Fruit fly (Drosophila melanogaster): ENCODE results near the gene CG5439.
A peak's percentile ranks its signal among the peaks of the same experiment; 100 is the strongest.

Gene CG5439

DNA sequence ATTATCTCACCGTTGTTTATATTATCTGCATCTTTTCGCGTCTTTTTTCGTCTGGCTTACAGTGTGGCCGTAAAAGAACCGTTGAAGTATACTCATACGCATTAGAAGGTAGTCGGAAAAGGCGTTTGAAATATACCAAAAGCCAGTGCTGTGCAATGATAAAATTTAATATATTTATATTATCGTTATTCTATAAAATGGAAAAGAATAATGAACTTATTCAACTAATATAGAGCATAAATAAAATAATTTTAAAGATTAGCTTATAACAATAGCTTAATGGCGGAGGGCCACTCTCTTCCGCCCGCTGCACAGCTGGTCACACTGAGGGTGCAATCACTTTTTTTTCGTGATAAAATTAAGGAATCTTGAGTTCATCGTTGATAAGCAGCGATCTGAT, 14.9 kb downstream of the CG5439 start, which contains the start of the genes CG16974 and Edem2 (continued):
- no peak for TF ChIP-seq CG10543 (GFP tag; optimal IDR thresholded peaks at IDR 0.05)
- no peak for TF ChIP-seq CG6765 (GFP tag; optimal IDR thresholded peaks at IDR 0.05)
- no peak for TF ChIP-seq kni (GFP tag; optimal IDR thresholded peaks at IDR 0.05)
- TF ChIP-seq pfk (GFP tag; optimal IDR thresholded peaks at IDR 0.05), result no peak
- TF ChIP-seq CG7839 (tag; optimal IDR thresholded peaks at IDR 0.05), result no peak
- TF ChIP-seq CG3281 (GFP tag; optimal IDR thresholded peaks at IDR 0.05), result no peak
- peak; percentile 48; the same call in 2 of the 3 replicates for TF ChIP-seq ase (GFP tag; IDR thresholded peaks at IDR 0.05)
- TF ChIP-seq CG15601 (tag; optimal IDR thresholded peaks at IDR 0.05), result no peak
- peak; percentile 44; the same call in 2 of the 3 replicates for TF ChIP-seq CG14050 (GFP tag; IDR thresholded peaks at IDR 0.05)
- no peak for TF ChIP-seq pum (GFP tag; optimal IDR thresholded peaks at IDR 0.05)
- TF ChIP-seq nom (GFP tag; optimal IDR thresholded peaks at IDR 0.05), result no peak
- peak; percentile 70 for TF ChIP-seq CG17359 (tag; optimal IDR thresholded peaks at IDR 0.05)
- TF ChIP-seq CG13894 (tag; optimal IDR thresholded peaks at IDR 0.05), result no peak
- peak; percentile 59 for TF ChIP-seq B-H1 (GFP tag; IDR thresholded peaks at IDR 0.05)
- TF ChIP-seq CG2678 (tag; optimal IDR thresholded peaks at IDR 0.05), result no peak
- peak; percentile 81 for TF ChIP-seq tgo (GFP tag; IDR thresholded peaks at IDR 0.05)
- peak; percentile 28 for TF ChIP-seq CG17186 (GFP tag; optimal IDR thresholded peaks at IDR 0.05)
- no peak for TF ChIP-seq CG31441 (GFP tag; IDR thresholded peaks at IDR 0.05)
- TF ChIP-seq cwo (GFP tag; optimal IDR thresholded peaks at IDR 0.05), result no peak
- TF ChIP-seq tll (GFP tag; optimal IDR thresholded peaks at IDR 0.05), result no peak
- peak; percentile 46 for TF ChIP-seq salm (tag; optimal IDR thresholded peaks at IDR 0.05)
- TF ChIP-seq Spps (tag; optimal IDR thresholded peaks at IDR 0.05), result peak; percentile 50
- TF ChIP-seq CG3407 (GFP tag; optimal IDR thresholded peaks at IDR 0.05), result no peak
- peak; percentile 66; the same call in 1 of the 3 replicates for TF ChIP-seq dysf (GFP tag; IDR thresholded peaks at IDR 0.05)
- TF ChIP-seq CG13296 (GFP tag; optimal IDR thresholded peaks at IDR 0.05), result no peak
- no peak for TF ChIP-seq CG14965 (GFP tag; optimal IDR thresholded peaks at IDR 0.05; ENCODE audit: borderline replicate concordance)
- TF ChIP-seq Doc3 (GFP tag; IDR thresholded peaks at IDR 0.05; ENCODE audit: partially characterized antibody), result no peak
- no peak for TF ChIP-seq Doc2 (GFP tag; IDR thresholded peaks at IDR 0.05)
- no peak for TF ChIP-seq fru (optimal IDR thresholded peaks at IDR 0.05)
- no peak for TF ChIP-seq CG15479 (GFP tag; optimal IDR thresholded peaks at IDR 0.05)
- TF ChIP-seq seq (GFP tag; IDR thresholded peaks at IDR 0.05), result peak; percentile 49; the same call in 1 of the 2 replicates
- no peak for TF ChIP-seq CG7963 (GFP tag; IDR thresholded peaks at IDR 0.05; ENCODE audit: partially characterized antibody)
- no peak for TF ChIP-seq D19B (GFP tag; optimal IDR thresholded peaks at IDR 0.05)
- peak; percentile 74 for TF ChIP-seq CG18764 (GFP tag; optimal IDR thresholded peaks at IDR 0.05)
- peak; percentile 12 for TF ChIP-seq CrebB (tag; optimal IDR thresholded peaks at IDR 0.05)
- peak; percentile 77 for TF ChIP-seq pzg (GFP tag; optimal IDR thresholded peaks at IDR 0.05)
- TF ChIP-seq mam (GFP tag; optimal IDR thresholded peaks at IDR 0.05), result peak; percentile 34
- no peak for TF ChIP-seq gce (GFP tag; IDR thresholded peaks at IDR 0.05)
- peak; percentile 73 for TF ChIP-seq CG10654 (GFP tag; optimal IDR thresholded peaks at IDR 0.05)
- TF ChIP-seq Meics (GFP tag; optimal IDR thresholded peaks at IDR 0.05), result no peak
- no peak for TF ChIP-seq CG4360 (GFP tag; IDR thresholded peaks at IDR 0.05)
- TF ChIP-seq Bdp1 (GFP tag; optimal IDR thresholded peaks at IDR 0.05), result peak; percentile 45
- no peak for TF ChIP-seq CG17568 (GFP tag; optimal IDR thresholded peaks at IDR 0.05)
- no peak for TF ChIP-seq Mes4 (GFP tag; optimal IDR thresholded peaks at IDR 0.05)
- no peak for TF ChIP-seq NfI (GFP tag; optimal IDR thresholded peaks at IDR 0.05)
- peak; percentile 26 for TF ChIP-seq cato (GFP tag; optimal IDR thresholded peaks at IDR 0.05; ENCODE audit: borderline replicate concordance)
- TF ChIP-seq CG18011 (GFP tag; optimal IDR thresholded peaks at IDR 0.05), result peak; percentile 61
- peak; percentile 81 for TF ChIP-seq zfh1 (GFP tag; IDR thresholded peaks at IDR 0.05)
- TF ChIP-seq trem (tag; optimal IDR thresholded peaks at IDR 0.05), result peak; percentile 87
